Fruit fly (Drosophila melanogaster): ENCODE data around the gene CG43965.

CG43965 gene

dm6 chr3L:8675545-8676084 lies 50.0 kb downstream of the CG43965 start, which contains the start of gene hry:
Gene hry (plus strand): TSS chr3L:8675759.
- peak; percentile 70 for TF ChIP-seq Hnf4 (GFP tag; optimal IDR thresholded peaks at IDR 0.05)
- TF ChIP-seq Mio (GFP tag; optimal IDR thresholded peaks at IDR 0.05), result no peak
- TF ChIP-seq Jra (GFP tag; optimal IDR thresholded peaks at IDR 0.05), result peak; percentile 87
- peak; percentile 65 for TF ChIP-seq Sp1 (GFP tag; optimal IDR thresholded peaks at IDR 0.05)
- TF ChIP-seq lola (GFP tag; optimal IDR thresholded peaks at IDR 0.05), result no peak
- no peak for TF ChIP-seq pan (optimal IDR thresholded peaks at IDR 0.05)
- peak in 1 of 2 experiments; percentile 13 for TF ChIP-seq foxo (GFP tag; optimal IDR thresholded peaks at IDR 0.05)
- no peak for TF ChIP-seq GATAd (GFP tag; optimal IDR thresholded peaks at IDR 0.05)
- TF ChIP-seq CrebA (GFP tag; optimal IDR thresholded peaks at IDR 0.05; ENCODE audit: borderline replicate concordance), result peak; percentile 67
- peak; percentile 9 for TF ChIP-seq sage (GFP tag; optimal IDR thresholded peaks at IDR 0.05)
- no peak for TF ChIP-seq HLH106 (tag; optimal IDR thresholded peaks at IDR 0.05)
- TF ChIP-seq Hr83 (GFP tag; optimal IDR thresholded peaks at IDR 0.05; ENCODE audit: poor library complexity, severe bottlenecking), result peak; percentile 75
- peak; percentile 61 for TF ChIP-seq Dif (GFP tag; optimal IDR thresholded peaks at IDR 0.05; ENCODE audit: partially characterized antibody)
- TF ChIP-seq tai (GFP tag; optimal IDR thresholded peaks at IDR 0.05), result peak; percentile 61
- TF ChIP-seq CG9705 (GFP tag; optimal IDR thresholded peaks at IDR 0.05), result no peak
- TF ChIP-seq psq (GFP tag; optimal IDR thresholded peaks at IDR 0.05), result peak; percentile 20
- TF ChIP-seq jim (GFP tag; optimal IDR thresholded peaks at IDR 0.05), result no peak
- TF ChIP-seq rgr (GFP tag; optimal IDR thresholded peaks at IDR 0.05), result peak; percentile 60
- TF ChIP-seq OdsH (GFP tag; optimal IDR thresholded peaks at IDR 0.05), result peak; percentile 68
- peak; percentile 61 for TF ChIP-seq Vsx2 (GFP tag; optimal IDR thresholded peaks at IDR 0.05; ENCODE audit: partially characterized antibody)
- TF ChIP-seq woc (GFP tag; optimal IDR thresholded peaks at IDR 0.05), result peak; percentile 62
- peak; percentile 28 for TF ChIP-seq fru (GFP tag; optimal IDR thresholded peaks at IDR 0.05)
- TF ChIP-seq sv (GFP tag; optimal IDR thresholded peaks at IDR 0.05), result peak; percentile 0
- peak; percentile 87 for TF ChIP-seq brk (GFP tag; optimal IDR thresholded peaks at IDR 0.05)
- TF ChIP-seq h (GFP tag; optimal IDR thresholded peaks at IDR 0.05), result peak; percentile 99
- no peak for TF ChIP-seq Dfd (GFP tag; optimal IDR thresholded peaks at IDR 0.05)
- peak; percentile 53 for TF ChIP-seq br (GFP tag; optimal IDR thresholded peaks at IDR 0.05)
- peak; percentile 16 to 69 for TF ChIP-seq dl (GFP tag; optimal IDR thresholded peaks at IDR 0.05; ENCODE audit: insufficient read depth in 1 of 2, partially characterized antibody in 2 of 2)
- peak; percentile 93 for TF ChIP-seq Rel (GFP tag; optimal IDR thresholded peaks at IDR 0.05)
- TF ChIP-seq Rel (tag; optimal IDR thresholded peaks at IDR 0.05), result peak; percentile 80
